Worm (Caenorhabditis elegans) whole organism, L3 larva: ENCODE results near the gene Y54G11A.4.

ENCODE experiments used
- ZK546.5 ChIP-seq: sonication (generic microtip); optimal IDR thresholded peaks from 2 replicates; lab custom pipeline; 2017; ENCODE audit warnings: missing biosample characterization, missing genetic modification characterization
- ceh-82 ChIP-seq: fragments of 150-350 bp; optimal IDR thresholded peaks from 2 replicates; lab custom pipeline; 2014; ENCODE audit warnings: missing biosample characterization, missing genetic modification characterization
- eor-1 ChIP-seq, 2 experiments: fragments of 150-350 bp; optimal IDR thresholded peaks; 2 replicates each; lab custom pipeline; 2014 to 2018; ENCODE audit warnings: missing biosample characterization in 2 of 2, missing genetic modification characterization in 2 of 2
- nhr-11 ChIP-seq: fragments of 150-350 bp; optimal IDR thresholded peaks from 2 replicates; lab custom pipeline; 2014; ENCODE audit warnings: missing biosample characterization, missing genetic modification characterization
- nhr-28 ChIP-seq: fragments of 150-350 bp; optimal IDR thresholded peaks from 2 replicates; lab custom pipeline; 2014; ENCODE audit warnings: missing biosample characterization, missing genetic modification characterization
- pha-4 ChIP-seq: fragments of 150-350 bp; optimal IDR thresholded peaks from 2 replicates; lab custom pipeline; 2014; ENCODE audit warnings: missing biosample characterization, missing genetic modification reagents, missing genetic modification characterization
- unc-39 ChIP-seq: sonication (generic microtip); optimal IDR thresholded peaks from 4 replicates; lab custom pipeline; 2017; ENCODE audit warnings: missing biosample characterization, missing genetic modification characterization

DNA sequence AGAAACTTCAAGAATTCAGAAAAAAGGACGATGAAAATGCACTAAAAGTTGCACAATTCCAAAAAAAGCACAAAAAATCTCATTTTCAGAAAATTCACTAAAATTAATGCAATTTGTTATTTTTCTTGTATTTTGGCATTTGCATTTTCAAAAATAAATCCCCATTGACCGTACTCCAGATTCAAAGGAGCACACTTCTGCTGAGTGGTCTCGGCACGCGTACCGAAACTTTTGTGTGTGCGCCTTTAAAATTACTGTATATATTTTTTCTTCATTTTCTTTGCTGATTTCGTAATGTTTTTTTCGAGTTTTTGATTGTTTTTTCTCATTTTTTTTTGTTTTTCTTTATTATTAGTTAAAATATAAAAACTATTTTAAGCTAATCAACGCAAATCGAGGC lies 19.6 kb downstream of the Y54G11A.4 start:
- TF ChIP-seq eor-1 (tag; optimal IDR thresholded peaks at IDR 0.05; lab: Kevin White, UChicago) = no peak
- no peak for TF ChIP-seq unc-39 (tag; lab: Kevin White, UChicago)
- no peak for TF ChIP-seq nhr-28 (tag; lab: Kevin White, UChicago)
- TF ChIP-seq ceh-82 (tag; lab: Kevin White, UChicago) = no peak
- no peak for TF ChIP-seq nhr-11
- no peak for TF ChIP-seq ZK546.5 (tag; lab: Kevin White, UChicago)
- no peak for TF ChIP-seq pha-4 (tag; lab: Kevin White, UChicago)
